Fruit fly (Drosophila melanogaster): ENCODE results near the gene ds.

DNA sequence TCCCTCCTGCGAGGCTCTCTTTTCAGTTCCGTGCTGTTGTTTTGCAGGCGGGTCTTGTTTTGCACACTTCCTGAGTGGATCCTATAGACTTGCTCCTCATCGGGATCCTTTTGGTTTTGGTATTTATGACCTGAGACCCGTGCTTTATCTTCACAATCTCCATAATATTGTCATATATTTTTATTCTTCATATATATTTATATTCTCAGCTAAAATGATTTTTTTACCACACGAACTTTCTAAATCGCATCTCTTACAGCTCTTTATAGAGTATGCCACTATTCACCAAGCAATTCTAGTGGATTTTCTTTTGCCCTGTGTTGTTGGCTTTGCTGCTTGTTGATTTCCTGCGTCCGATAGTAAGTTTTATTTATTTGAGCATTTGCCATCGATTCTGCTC is 3.0 kb upstream of the ds start:
- peak; percentile 43 for TF ChIP-seq CG8632 (GFP tag; optimal IDR thresholded peaks at IDR 0.05)
- no peak for TF ChIP-seq Sox102F (GFP tag; optimal IDR thresholded peaks at IDR 0.05)
- TF ChIP-seq CG32006 (GFP tag; optimal IDR thresholded peaks at IDR 0.05): peak; percentile 31
- TF ChIP-seq CG10669 (GFP tag; optimal IDR thresholded peaks at IDR 0.05): peak; percentile 36
- no peak for TF ChIP-seq CG6854 (GFP tag; optimal IDR thresholded peaks at IDR 0.05)
- peak; percentile 73 for TF ChIP-seq Eip78C (GFP tag)
- no peak for TF ChIP-seq CG4318 (GFP tag; optimal IDR thresholded peaks at IDR 0.05)
- no peak for TF ChIP-seq dac (GFP tag; optimal IDR thresholded peaks at IDR 0.05)
- TF ChIP-seq fd59A (GFP tag; optimal IDR thresholded peaks at IDR 0.05): no peak
- TF ChIP-seq Hr39 (GFP tag; optimal IDR thresholded peaks at IDR 0.05): no peak
